Fruit fly (Drosophila melanogaster): ENCODE measurements around the gene B52.

Gene B52

DNA sequence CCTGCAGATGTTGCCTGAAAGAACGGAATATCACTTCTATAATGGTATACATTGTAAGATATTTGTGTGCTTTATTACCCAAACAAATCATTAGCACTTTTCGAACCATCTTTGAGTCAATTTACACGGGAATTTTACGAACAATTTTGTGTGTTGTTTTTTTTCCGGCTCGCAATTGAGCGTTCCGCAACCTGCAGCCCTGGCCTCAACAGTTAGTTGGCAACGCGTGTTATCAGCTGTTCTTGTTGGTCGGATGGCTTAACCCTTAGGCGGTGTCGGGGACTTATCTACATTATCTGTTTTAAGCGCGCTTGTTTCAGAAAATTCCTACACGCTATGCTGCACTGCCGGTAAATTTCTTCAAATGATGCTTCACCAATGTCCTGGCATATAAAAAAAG lies 49.5 kb downstream of the B52 start (continued):
- TF ChIP-seq Xbp1 (GFP tag; optimal IDR thresholded peaks at IDR 0.05) (peak; percentile 2), Eip74EF (GFP tag; optimal IDR thresholded peaks at IDR 0.05) (no peak), Hmr (GFP tag; optimal IDR thresholded peaks at IDR 0.05) (peak; percentile 24), E2f2 (GFP tag; IDR thresholded peaks at IDR 0.05) (peak; percentile 62), lab (GFP tag; optimal IDR thresholded peaks at IDR 0.05) (peak; percentile 26), ham (GFP tag; IDR thresholded peaks at IDR 0.05) (no peak), CG17829 (tag; optimal IDR thresholded peaks at IDR 0.05) (peak; percentile 4), run (tag; optimal IDR thresholded peaks at IDR 0.05) (no peak), Vsx1 (GFP tag; optimal IDR thresholded peaks at IDR 0.05) (no peak), CG18619 (GFP tag; optimal IDR thresholded peaks at IDR 0.05) (no peak), Nf-YB (GFP tag; optimal IDR thresholded peaks at IDR 0.05) (no peak), Nf-YC (tag; optimal IDR thresholded peaks at IDR 0.05) (no peak), mld (GFP tag; IDR thresholded peaks at IDR 0.05; ENCODE audit: partially characterized antibody) (no peak), CG18599 (GFP tag; optimal IDR thresholded peaks at IDR 0.05) (peak; percentile 13), CG4617 (GFP tag; optimal IDR thresholded peaks at IDR 0.05; ENCODE audit: borderline replicate concordance) (peak; percentile 38), pzg (GFP tag; optimal IDR thresholded peaks at IDR 0.05) (peak; percentile 69), kay (GFP tag; optimal IDR thresholded peaks at IDR 0.05) (no peak), sisA (GFP tag; IDR thresholded peaks at IDR 0.05) (no peak), Mes4 (GFP tag; optimal IDR thresholded peaks at IDR 0.05) (no peak), CG7839 (tag; optimal IDR thresholded peaks at IDR 0.05) (peak; percentile 15), corto (GFP tag; optimal IDR thresholded peaks at IDR 0.05) (no peak), CG31365 (tag; optimal IDR thresholded peaks at IDR 0.05) (peak; percentile 1), Asciz (GFP tag; optimal IDR thresholded peaks at IDR 0.05) (no peak), CG4282 (GFP tag; optimal IDR thresholded peaks at IDR 0.05) (no peak), CG30403 (GFP tag; optimal IDR thresholded peaks at IDR 0.05) (peak; percentile 16), chm (GFP tag; IDR thresholded peaks at IDR 0.05) (0 out of 2 replicates have a peak, but pooled peaks have one; percentile 37), jigr1 (GFP tag; IDR thresholded peaks at IDR 0.05) (no peak), CG15011 (GFP tag; optimal IDR thresholded peaks at IDR 0.05) (no peak), Chrac-16 (GFP tag; optimal IDR thresholded peaks at IDR 0.05) (no peak), onecut (GFP tag; IDR thresholded peaks at IDR 0.05) (no peak), CG2678 (tag; optimal IDR thresholded peaks at IDR 0.05) (no peak), seq (GFP tag; IDR thresholded peaks at IDR 0.05) (no peak), nerfin-1 (tag; optimal IDR thresholded peaks at IDR 0.05) (peak; percentile 19), CG7987 (GFP tag; optimal IDR thresholded peaks at IDR 0.05) (peak; percentile 9), CG10654 (GFP tag; optimal IDR thresholded peaks at IDR 0.05) (no peak), CG10543 (GFP tag; optimal IDR thresholded peaks at IDR 0.05) (no peak), CG6689 (GFP tag; IDR thresholded peaks at IDR 0.05) (no peak), hth (optimal IDR thresholded peaks at IDR 0.05) (no peak), CG7928 (GFP tag; optimal IDR thresholded peaks at IDR 0.05) (peak; percentile 94), CG2875 (GFP tag; optimal IDR thresholded peaks at IDR 0.05) (no peak), sug (tag; optimal IDR thresholded peaks at IDR 0.05) (peak; percentile 1), CG11560 (tag; IDR thresholded peaks at IDR 0.05) (no peak), en (GFP tag; optimal IDR thresholded peaks at IDR 0.05) (no peak), CG11695 (GFP tag; IDR thresholded peaks at IDR 0.05) (no peak), CG11723 (GFP tag; optimal IDR thresholded peaks at IDR 0.05) (no peak), CG1024 (GFP tag; IDR thresholded peaks at IDR 0.05) (no peak), Sry-δ (GFP tag; optimal IDR thresholded peaks at IDR 0.05) (peak; percentile 23), CG14710 (tag; optimal IDR thresholded peaks at IDR 0.05) (peak; percentile 9), z (GFP tag; IDR thresholded peaks at IDR 0.05) (no peak), vnd (GFP tag; IDR thresholded peaks at IDR 0.05; ENCODE audit: partially characterized antibody) (peak; percentile 40; the same call in 1 of the 3 replicates), fd96Cb (tag; optimal IDR thresholded peaks at IDR 0.05) (no peak)
